Worm (Caenorhabditis elegans) whole organism, L3 larva: ENCODE results near the gene E02C12.10.

Experiments
- sea-2 ChIP-seq: fragments of 150-350 bp; sonication (generic microtip); optimal IDR thresholded peaks from 4 replicates; lab custom pipeline; 2014; ENCODE audit warnings: missing biosample characterization, missing genetic modification reagents, missing genetic modification characterization
- unc-39 ChIP-seq: sonication (generic microtip); optimal IDR thresholded peaks from 4 replicates; lab custom pipeline; 2017; ENCODE audit warnings: missing biosample characterization, missing genetic modification characterization

DNA sequence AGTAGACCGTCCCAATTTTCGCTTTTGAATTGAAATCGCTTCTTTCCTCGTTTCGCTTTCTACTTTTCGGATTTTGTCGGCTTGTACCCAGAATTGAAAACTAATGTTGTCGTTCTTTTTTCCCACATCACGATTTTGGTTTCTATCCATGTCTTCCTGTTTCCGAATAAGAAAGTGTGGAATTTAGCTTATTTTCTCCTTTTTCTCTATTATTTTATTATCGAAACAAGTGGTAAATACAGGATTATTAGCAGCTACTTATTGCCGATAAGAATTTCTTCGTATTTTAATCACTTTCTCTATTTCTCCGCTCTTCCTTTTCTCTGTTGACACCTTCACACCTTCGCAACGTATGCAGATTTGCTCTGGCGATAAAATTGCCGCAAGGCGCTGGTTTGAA, 6.7 kb upstream of the E02C12.10 start:
- TF ChIP-seq sea-2 (GFP tag; lab: Kevin White, UChicago) (no peak), unc-39 (no peak)
